Worm (Caenorhabditis elegans) whole organism, midembryonic: ENCODE measurements around the gene C09G12.5.
A peak's percentile ranks its signal among the peaks of the same experiment; 100 is the strongest.

Source experiments
- cog-1 ChIP-seq: sonication (generic microtip); optimal IDR thresholded peaks from 2 replicates; lab custom pipeline; 2016; ENCODE audit warnings: missing genetic modification characterization, missing compliant biosample characterization
- flt-1 ChIP-seq: fragments of 200-800 bp; sonication (Bioruptor generic); IDR thresholded peaks from 2 replicates; pipeline ENCODE4 v1.3.6; 2022; ENCODE audit warnings: missing genetic modification characterization, missing compliant biosample characterization
- med-1 ChIP-seq: sonication (generic microtip); optimal IDR thresholded peaks from 2 replicates; lab custom pipeline; 2017; ENCODE audit warnings: missing genetic modification characterization, mild to moderate bottlenecking, missing compliant biosample characterization, antibody characterized with exemption, missing genetic modification reagents; ENCODE audit not compliant: insufficient read depth
- tab-1 ChIP-seq: fragments of 200-800 bp; sonication (Bioruptor generic); IDR thresholded peaks from 2 replicates; pipeline ENCODE4 v1.3.6; 2022; ENCODE audit warnings: missing genetic modification characterization, missing compliant biosample characterization
- ztf-23 ChIP-seq: fragments of 200-800 bp; sonication (Bioruptor generic); IDR thresholded peaks from 2 replicates; pipeline ENCODE4 v1.3.6; 2022; ENCODE audit warnings: missing genetic modification reagents, missing genetic modification characterization, missing compliant biosample characterization

DNA sequence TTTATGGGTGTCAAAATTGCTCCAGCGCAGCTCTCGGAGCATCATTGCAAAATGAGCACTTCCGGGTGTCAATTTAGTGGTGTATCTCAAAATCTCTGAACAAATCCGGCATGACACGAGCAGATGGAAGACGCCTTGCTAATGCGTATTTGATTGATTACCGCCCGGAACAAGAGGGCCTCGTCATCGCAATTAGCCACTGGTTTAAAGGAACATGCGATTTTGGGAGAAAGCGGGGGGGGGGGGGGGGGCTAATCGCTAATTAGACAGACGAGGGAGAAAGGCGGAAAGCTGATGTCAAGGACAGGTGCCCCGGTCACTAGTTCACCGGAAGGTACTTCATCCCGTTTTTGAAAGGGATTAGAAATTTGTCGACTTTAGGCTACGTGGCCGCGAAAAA lies 42.6 kb downstream of the C09G12.5 start:
- TF ChIP-seq tab-1 (GFP tag; lab: Robert Waterston, UW) (no peak), flt-1 (GFP tag; lab: Robert Waterston, UW) (peak; percentile 41; the same call in 1 of the 2 replicates), cog-1 (tag; lab: Kevin White, UChicago) (no peak), med-1 (GFP tag; lab: Kevin White, UChicago) (no peak), ztf-23 (no peak)
